6 fruit fly cellular contexts compared by ENCODE assay signal in genomic region chrX:11483297-11483696, dm6.
TF ChIP-seq lines count a peak whose summit lies in the region.

Uba5 (plus strand) TSS chrX:11483518.

- peak; percentile 3 to 27 for TF ChIP-seq CTCF in S2 (optimal IDR thresholded peaks at IDR 0.05; lab: Kevin White, UChicago)
- no peak for TF ChIP-seq CTCF in whole organism, embryonic (GFP tag; optimal IDR thresholded peaks at IDR 0.05; lab: Kevin White, UChicago)

TF ChIP-seq in whole organism, adult, 20 proteins besides CTCF, POLR2A, EP300 and RAD21:
- TF ChIP-seq Mnt (GFP tag; optimal IDR thresholded peaks at IDR 0.05; lab: Kevin White, UChicago) (peak; percentile 59), CG1620 (GFP tag; optimal IDR thresholded peaks at IDR 0.05; lab: Kevin White, UChicago) (peak; percentile 37), CG14711 (tag; optimal IDR thresholded peaks at IDR 0.05; lab: Kevin White, UChicago) (peak; percentile 31), CG7045 (GFP tag; optimal IDR thresholded peaks at IDR 0.05; lab: Kevin White, UChicago) (no peak), cic (GFP tag; optimal IDR thresholded peaks at IDR 0.05; lab: Kevin White, UChicago) (no peak), CG12768 (GFP tag; optimal IDR thresholded peaks at IDR 0.05; lab: Kevin White, UChicago) (no peak), kay (GFP tag; lab: Kevin White, UChicago; ENCODE audit: borderline replicate concordance) (no peak), pad (GFP tag; optimal IDR thresholded peaks at IDR 0.05; lab: Kevin White, UChicago) (peak; percentile 12), ovo (GFP tag; optimal IDR thresholded peaks at IDR 0.05; lab: Kevin White, UChicago) (peak; percentile 11), CG7101 (tag; optimal IDR thresholded peaks at IDR 0.05; lab: Kevin White, UChicago) (peak; percentile 23), bab1 (GFP tag; optimal IDR thresholded peaks at IDR 0.05; lab: Kevin White, UChicago) (peak; percentile 74)

TF ChIP-seq in whole organism, embryonic, 481 proteins besides CTCF, POLR2A, EP300 and RAD21 (continues in another document):
- no peak for TF ChIP-seq twi (tag; optimal IDR thresholded peaks at IDR 0.05; lab: Kevin White, UChicago)
- peak; percentile 78 for TF ChIP-seq MESR4 (GFP tag; optimal IDR thresholded peaks at IDR 0.05; lab: Kevin White, UChicago)
- TF ChIP-seq CG4360 (GFP tag; IDR thresholded peaks at IDR 0.05; lab: Robert Waterston, UW) = no peak
- no peak for TF ChIP-seq Hr39 (optimal IDR thresholded peaks at IDR 0.05; lab: Kevin White, UChicago)
- TF ChIP-seq pros (GFP tag; optimal IDR thresholded peaks at IDR 0.05; lab: Kevin White, UChicago) = no peak
- no peak for TF ChIP-seq wor (GFP tag; IDR thresholded peaks at IDR 0.05; lab: Robert Waterston, UW)
- TF ChIP-seq CG14050 (GFP tag; IDR thresholded peaks at IDR 0.05; lab: Robert Waterston, UW) = no peak
- no peak for TF ChIP-seq fd64A (GFP tag; optimal IDR thresholded peaks at IDR 0.05; lab: Kevin White, UChicago)
- TF ChIP-seq ranshi (GFP tag; IDR thresholded peaks at IDR 0.05; lab: Robert Waterston, UW) = no peak
- no peak for TF ChIP-seq lilli (GFP tag; optimal IDR thresholded peaks at IDR 0.05; lab: Kevin White, UChicago)
- no peak for TF ChIP-seq CG17361 (GFP tag; IDR thresholded peaks at IDR 0.05; lab: Robert Waterston, UW)
- TF ChIP-seq Spps (tag; optimal IDR thresholded peaks at IDR 0.05; lab: Kevin White, UChicago) = no peak
- TF ChIP-seq Abd-B (GFP tag; optimal IDR thresholded peaks at IDR 0.05; lab: Kevin White, UChicago) = no peak
- no peak for TF ChIP-seq fd3F (GFP tag; optimal IDR thresholded peaks at IDR 0.05; lab: Kevin White, UChicago)
- no peak for TF ChIP-seq Nf-YC (tag; optimal IDR thresholded peaks at IDR 0.05; lab: Kevin White, UChicago)
- no peak for TF ChIP-seq ERR (GFP tag; optimal IDR thresholded peaks at IDR 0.05; lab: Kevin White, UChicago)
- no peak for TF ChIP-seq B-H2 (GFP tag; optimal IDR thresholded peaks at IDR 0.05; lab: Kevin White, UChicago)
- TF ChIP-seq bbx (GFP tag; IDR thresholded peaks at IDR 0.05; lab: Robert Waterston, UW; ENCODE audit: partially characterized antibody) = peak; percentile 56; the same call in 1 of the 2 replicates
- peak; percentile 49; the same call in 1 of the 3 replicates for TF ChIP-seq Opbp (GFP tag; IDR thresholded peaks at IDR 0.05; lab: Robert Waterston, UW; ENCODE audit: partially characterized antibody)
- no peak for TF ChIP-seq CG5245 (GFP tag; optimal IDR thresholded peaks at IDR 0.05; lab: Kevin White, UChicago)
- no peak for TF ChIP-seq ATbp (GFP tag; optimal IDR thresholded peaks at IDR 0.05; lab: Kevin White, UChicago)

TF ChIP-seq in whole organism, prepupa, 60 proteins besides CTCF, POLR2A, EP300 and RAD21:
- TF ChIP-seq CG7368 (GFP tag; optimal IDR thresholded peaks at IDR 0.05; lab: Kevin White, UChicago) (no peak), CG8119 (GFP tag; IDR thresholded peaks at IDR 0.05; lab: Robert Waterston, UW) (no peak), CG10669 (GFP tag; optimal IDR thresholded peaks at IDR 0.05; lab: Kevin White, UChicago) (no peak), achi (GFP tag; optimal IDR thresholded peaks at IDR 0.05; lab: Kevin White, UChicago) (no peak), Eip75B (GFP tag; optimal IDR thresholded peaks at IDR 0.05; lab: Kevin White, UChicago) (no peak), CG8632 (GFP tag; optimal IDR thresholded peaks at IDR 0.05; lab: Kevin White, UChicago) (no peak), ss (GFP tag; optimal IDR thresholded peaks at IDR 0.05; lab: Kevin White, UChicago) (no peak), CG34406 (GFP tag; optimal IDR thresholded peaks at IDR 0.05; lab: Kevin White, UChicago) (no peak), dac (GFP tag; optimal IDR thresholded peaks at IDR 0.05; lab: Kevin White, UChicago) (no peak), CG6792 (GFP tag; optimal IDR thresholded peaks at IDR 0.05; lab: Kevin White, UChicago) (no peak), Eip78C (GFP tag; lab: Kevin White, UChicago) (peak; percentile 22), Ets96B (tag; optimal IDR thresholded peaks at IDR 0.05; lab: Kevin White, UChicago) (no peak), eg (GFP tag; IDR thresholded peaks at IDR 0.05; lab: Robert Waterston, UW) (no peak), Blimp-1 (GFP tag; optimal IDR thresholded peaks at IDR 0.05; lab: Kevin White, UChicago) (peak; percentile 98), CG16779 (tag; optimal IDR thresholded peaks at IDR 0.05; lab: Kevin White, UChicago) (no peak), CG6276 (GFP tag; optimal IDR thresholded peaks at IDR 0.05; lab: Kevin White, UChicago) (no peak), CG11902 (GFP tag; optimal IDR thresholded peaks at IDR 0.05; lab: Kevin White, UChicago) (no peak)

TF ChIP-seq in whole organism, pupa, 21 proteins besides CTCF, POLR2A, EP300 and RAD21:
- TF ChIP-seq Snoo (tag; optimal IDR thresholded peaks at IDR 0.05; lab: Kevin White, UChicago) (no peak), CG4496 (GFP tag; IDR thresholded peaks at IDR 0.05; lab: Robert Waterston, UW) (peak; percentile 44; the same call in 1 of the 3 replicates), CG9948 (tag; optimal IDR thresholded peaks at IDR 0.05; lab: Kevin White, UChicago) (no peak)

TF ChIP-seq in whole organism, wandering third instar larva, 38 proteins besides CTCF, POLR2A, EP300 and RAD21:
- TF ChIP-seq h (GFP tag; optimal IDR thresholded peaks at IDR 0.05; lab: Kevin White, UChicago) (peak; percentile 5), Jra (GFP tag; optimal IDR thresholded peaks at IDR 0.05; lab: Kevin White, UChicago) (peak; percentile 18), CrebA (GFP tag; optimal IDR thresholded peaks at IDR 0.05; lab: Kevin White, UChicago; ENCODE audit: borderline replicate concordance) (peak; percentile 94), woc (GFP tag; optimal IDR thresholded peaks at IDR 0.05; lab: Kevin White, UChicago) (no peak), Dfd (GFP tag; optimal IDR thresholded peaks at IDR 0.05; lab: Kevin White, UChicago) (no peak), foxo (GFP tag; optimal IDR thresholded peaks at IDR 0.05; lab: Kevin White, UChicago) (peak in 1 of 2 experiments; percentile 28), lola (GFP tag; optimal IDR thresholded peaks at IDR 0.05; lab: Kevin White, UChicago) (no peak)
